Fruit fly (Drosophila melanogaster) whole organism, embryonic: Measurements from ENCODE around the gene CG14194.

Experiments
- ATbp ChIP-seq: fragments of 200-800 bp; sonication (Bioruptor generic); optimal IDR thresholded peaks from 2 replicates; lab custom pipeline; 2017; ENCODE audit warnings: missing biosample characterization, mild to moderate bottlenecking, missing genetic modification characterization, missing genetic modification reagents
- Atf6 ChIP-seq: fragments of 200-800 bp; sonication (Bioruptor generic); IDR thresholded peaks from 2 replicates; pipeline ENCODE4 v1.3.6; 2022; ENCODE audit warnings: missing biosample characterization, missing genetic modification characterization
- CG10147 ChIP-seq: fragments of 200-800 bp; sonication (Bioruptor generic); optimal IDR thresholded peaks from 2 replicates; lab custom pipeline; 2019; ENCODE audit warnings: missing biosample characterization, mild to moderate bottlenecking, missing genetic modification characterization, moderate library complexity
- CG11085 ChIP-seq: fragments of 200-800 bp; sonication (Bioruptor generic); IDR thresholded peaks from 2 replicates; pipeline ENCODE4 v1.3.6; 2022; ENCODE audit warnings: missing biosample characterization, missing genetic modification characterization
- CG13424 ChIP-seq: fragments of 200-800 bp; sonication (Bioruptor generic); optimal IDR thresholded peaks from 2 replicates; lab custom pipeline; 2019; ENCODE audit warnings: missing biosample characterization, mild to moderate bottlenecking, missing genetic modification characterization, moderate library complexity
- CG14667 ChIP-seq: fragments of 200-800 bp; sonication (Bioruptor generic); IDR thresholded peaks from 2 replicates; pipeline ENCODE4 v1.3.6; 2022; ENCODE audit warnings: missing biosample characterization, missing genetic modification characterization
- CG15073 ChIP-seq: fragments of 200-800 bp; sonication (Bioruptor generic); optimal IDR thresholded peaks from 2 replicates; lab custom pipeline; 2016; ENCODE audit warnings: missing biosample characterization, missing genetic modification characterization
- CG15601 ChIP-seq: fragments of 200-800 bp; sonication (Bioruptor generic); optimal IDR thresholded peaks from 3 replicates; lab custom pipeline; 2019; ENCODE audit warnings: missing biosample characterization, mild to moderate bottlenecking, missing genetic modification characterization, moderate library complexity
- CG16863 ChIP-seq: fragments of 200-800 bp; sonication (Bioruptor generic); optimal IDR thresholded peaks from 3 replicates; lab custom pipeline; 2016; ENCODE audit warnings: missing biosample characterization, missing genetic modification characterization
- CG17385 ChIP-seq: fragments of 200-800 bp; sonication (Bioruptor generic); optimal IDR thresholded peaks from 3 replicates; lab custom pipeline; 2018; ENCODE audit warnings: missing biosample characterization, mild to moderate bottlenecking, missing genetic modification characterization
- CG17829 ChIP-seq: fragments of 200-800 bp; optimal IDR thresholded peaks from 2 replicates; lab custom pipeline; 2019; ENCODE audit warnings: missing biosample characterization, mild to moderate bottlenecking, missing genetic modification characterization, moderate library complexity
- CG2120 ChIP-seq: fragments of 200-800 bp; sonication (Bioruptor generic); optimal IDR thresholded peaks from 3 replicates; lab custom pipeline; 2016; ENCODE audit warnings: missing biosample characterization, missing genetic modification characterization
- CG2712 ChIP-seq: fragments of 200-800 bp; optimal IDR thresholded peaks from 3 replicates; lab custom pipeline; 2019; ENCODE audit warnings: missing biosample characterization, mild to moderate bottlenecking, missing genetic modification characterization, moderate library complexity
- CG31388 ChIP-seq: fragments of 200-800 bp; sonication (Bioruptor generic); optimal IDR thresholded peaks from 2 replicates; lab custom pipeline; 2016; ENCODE audit warnings: missing biosample characterization, missing genetic modification characterization
- CG3163 ChIP-seq: fragments of 200-800 bp; sonication (Bioruptor generic); optimal IDR thresholded peaks from 3 replicates; lab custom pipeline; 2016; ENCODE audit warnings: missing biosample characterization, missing genetic modification characterization
- CG32532 ChIP-seq: fragments of 200-800 bp; sonication (Bioruptor generic); IDR thresholded peaks from 2 replicates; pipeline ENCODE4 v1.3.6; 2022; ENCODE audit warnings: missing biosample characterization, missing genetic modification characterization
- CG32772 ChIP-seq: fragments of 200-800 bp; sonication (Bioruptor generic); IDR thresholded peaks from 2 replicates; pipeline ENCODE4 v1.3.6; 2022; ENCODE audit warnings: missing biosample characterization, missing genetic modification characterization
- CG3838 ChIP-seq: fragments of 200-800 bp; sonication (Bioruptor generic); optimal IDR thresholded peaks from 3 replicates; lab custom pipeline; 2016; ENCODE audit warnings: missing biosample characterization, missing genetic modification characterization
- CG6765 ChIP-seq: fragments of 200-800 bp; sonication (Bioruptor generic); optimal IDR thresholded peaks from 3 replicates; lab custom pipeline; 2017; ENCODE audit warnings: missing biosample characterization, mild to moderate bottlenecking, missing genetic modification characterization
- CG8290 ChIP-seq, 3 experiments: fragments of 200-800 bp; sonication (Bioruptor generic); optimal IDR thresholded peaks; 2 replicates each; lab custom pipeline; 2016 to 2019; ENCODE audit warnings: missing biosample characterization in 3 of 3, missing genetic modification characterization in 3 of 3, mild to moderate bottlenecking in 2 of 3, moderate library complexity in 1 of 3
- CG8478 ChIP-seq: fragments of >200 bp; optimal IDR thresholded peaks from 2 replicates; lab custom pipeline; 2018
- Drgx ChIP-seq: fragments of 200-800 bp; sonication (Bioruptor generic); IDR thresholded peaks from 2 replicates; pipeline ENCODE4 v1.3.6; 2022; ENCODE audit warnings: missing biosample characterization, missing genetic modification characterization
- Hand ChIP-seq: fragments of 200-800 bp; sonication (Bioruptor generic); optimal IDR thresholded peaks from 2 replicates; lab custom pipeline; 2017; ENCODE audit warnings: mild to moderate bottlenecking, missing biosample characterization, missing genetic modification reagents, missing genetic modification characterization
- HmgZ ChIP-seq: fragments of 200-800 bp; sonication (Bioruptor generic); optimal IDR thresholded peaks from 2 replicates; lab custom pipeline; 2018; ENCODE audit warnings: missing biosample characterization, mild to moderate bottlenecking, missing genetic modification characterization
- Hr51 ChIP-seq, 2 experiments: fragments of 200-800 bp; sonication (Bioruptor generic); optimal IDR thresholded peaks; 2 replicates in 1 of 2; 3 replicates in 1 of 2; lab custom pipeline; 2016 to 2018; ENCODE audit warnings: missing biosample characterization in 2 of 2, missing genetic modification characterization in 2 of 2, mild to moderate bottlenecking in 1 of 2, moderate library complexity in 1 of 2
- Hr78 ChIP-seq, 2 experiments: fragments of 200-800 bp in 1 of 2; fragments of >200 bp in 1 of 2; sonication (Bioruptor generic) in 1 of 2; optimal IDR thresholded peaks; 2 replicates each; lab custom pipeline; 2017 to 2019; ENCODE audit warnings: missing biosample characterization in 2 of 2, missing genetic modification characterization in 2 of 2, mild to moderate bottlenecking in 1 of 2, moderate library complexity in 1 of 2
- Max ChIP-seq: fragments of 200-800 bp; sonication (Bioruptor generic); optimal IDR thresholded peaks from 2 replicates; lab custom pipeline; 2016; ENCODE audit warnings: missing biosample characterization, mild to moderate bottlenecking, missing genetic modification characterization
- Med ChIP-seq: fragments of 200-800 bp; sonication (Bioruptor generic); peaks from one replicate; lab custom pipeline; 2016; ENCODE audit warnings: missing biosample characterization, missing genetic modification characterization, mild to moderate bottlenecking, inconsistent platforms, moderate library complexity
- Mrtf ChIP-seq: fragments of 200-800 bp; sonication (Bioruptor generic); IDR thresholded peaks from 3 replicates; pipeline ENCODE4 v1.3.6; 2022; ENCODE audit warnings: missing biosample characterization, missing genetic modification characterization
- NC2α ChIP-seq: fragments of 200-800 bp; sonication (Bioruptor generic); optimal IDR thresholded peaks from 2 replicates; lab custom pipeline; 2016; ENCODE audit warnings: missing biosample characterization, missing genetic modification characterization
- Neu2 ChIP-seq: fragments of 200-800 bp; sonication (Bioruptor generic); optimal IDR thresholded peaks from 3 replicates; lab custom pipeline; 2016; ENCODE audit warnings: missing biosample characterization, missing genetic modification characterization, borderline replicate concordance
- Oli ChIP-seq: fragments of 200-800 bp; sonication (Bioruptor generic); optimal IDR thresholded peaks from 2 replicates; lab custom pipeline; 2018; ENCODE audit warnings: missing biosample characterization, mild to moderate bottlenecking, missing genetic modification characterization, moderate library complexity
- Pdp1 ChIP-seq, 2 experiments: fragments of 200-800 bp; sonication (Bioruptor generic); optimal IDR thresholded peaks; 3 replicates each; lab custom pipeline; 2016; ENCODE audit warnings: missing biosample characterization in 2 of 2, missing genetic modification characterization in 2 of 2, mild to moderate bottlenecking in 1 of 2, moderate library complexity in 1 of 2
- Xrp1 ChIP-seq: fragments of 200-800 bp; sonication (Bioruptor generic); IDR thresholded peaks from 2 replicates; pipeline ENCODE4 v1.3.6; 2022; ENCODE audit warnings: missing biosample characterization, missing genetic modification characterization
- amos ChIP-seq: fragments of 200-800 bp; sonication (Bioruptor generic); IDR thresholded peaks from 2 replicates; pipeline ENCODE4 v1.3.6; 2022; ENCODE audit warnings: missing biosample characterization, missing genetic modification characterization; ENCODE audit not compliant: partially characterized antibody
- ap ChIP-seq: fragments of 200-800 bp; sonication (Bioruptor generic); IDR thresholded peaks from 2 replicates; pipeline ENCODE4 v1.3.6; 2022; ENCODE audit warnings: missing biosample characterization, missing genetic modification characterization
- az2 ChIP-seq: fragments of 200-800 bp; sonication (Bioruptor generic); optimal IDR thresholded peaks from 3 replicates; lab custom pipeline; 2016; ENCODE audit warnings: missing biosample characterization, missing genetic modification characterization
- btn ChIP-seq: fragments of 200-800 bp; sonication (Bioruptor generic); optimal IDR thresholded peaks from 2 replicates; lab custom pipeline; 2016; ENCODE audit warnings: missing biosample characterization, missing genetic modification characterization
- dmrt99B ChIP-seq: fragments of 200-800 bp; sonication (Bioruptor generic); optimal IDR thresholded peaks from 2 replicates; lab custom pipeline; 2018; ENCODE audit warnings: missing biosample characterization, mild to moderate bottlenecking, missing genetic modification characterization, moderate library complexity
- gcm2 ChIP-seq: fragments of 200-800 bp; sonication (Bioruptor generic); optimal IDR thresholded peaks from 2 replicates; lab custom pipeline; 2016; ENCODE audit warnings: missing biosample characterization, missing genetic modification characterization
- jigr1 ChIP-seq: fragments of 200-800 bp; sonication (Bioruptor generic); IDR thresholded peaks from 3 replicates; pipeline ENCODE4 v1.3.6; 2022; ENCODE audit warnings: missing biosample characterization, missing genetic modification characterization
- kni ChIP-seq: fragments of 200-800 bp; sonication (Bioruptor generic); optimal IDR thresholded peaks from 3 replicates; lab custom pipeline; 2017; ENCODE audit warnings: mild to moderate bottlenecking, missing biosample characterization, missing genetic modification reagents, missing genetic modification characterization
- lola ChIP-seq, 3 experiments: fragments of >200 bp in 2 of 3; fragments of 200-800 bp in 1 of 3; sonication (Bioruptor generic) in 1 of 3; optimal IDR thresholded peaks; 2 replicates each; lab custom pipeline; 2017 to 2019; ENCODE audit warnings: missing biosample characterization in 3 of 3, missing genetic modification characterization in 3 of 3, mild to moderate bottlenecking in 1 of 3, moderate library complexity in 1 of 3
- mirr ChIP-seq: fragments of 200-800 bp; sonication (Bioruptor generic); optimal IDR thresholded peaks from 3 replicates; lab custom pipeline; 2018; ENCODE audit warnings: missing biosample characterization, mild to moderate bottlenecking, missing genetic modification characterization
- org-1 ChIP-seq: fragments of 200-800 bp; sonication (Bioruptor generic); optimal IDR thresholded peaks from 2 replicates; lab custom pipeline; 2017; ENCODE audit warnings: missing biosample characterization, missing genetic modification characterization
- pita ChIP-seq: fragments of 200-800 bp; sonication (Bioruptor generic); optimal IDR thresholded peaks from 2 replicates; lab custom pipeline; 2017; ENCODE audit warnings: missing biosample characterization, mild to moderate bottlenecking, missing genetic modification characterization
- sd ChIP-seq: fragments of 200-800 bp; sonication (Bioruptor generic); optimal IDR thresholded peaks from 3 replicates; lab custom pipeline; 2018; ENCODE audit warnings: missing biosample characterization, mild to moderate bottlenecking, missing genetic modification characterization, moderate library complexity
- sob ChIP-seq: fragments of 200-800 bp; sonication (Bioruptor generic); IDR thresholded peaks from 2 replicates; pipeline ENCODE4 v1.3.6; 2022; ENCODE audit warnings: missing biosample characterization, missing genetic modification characterization
- sqz ChIP-seq: fragments of 200-800 bp; sonication (Bioruptor generic); optimal IDR thresholded peaks from 3 replicates; lab custom pipeline; 2018; ENCODE audit warnings: missing biosample characterization, mild to moderate bottlenecking, missing genetic modification characterization
- ssp ChIP-seq: fragments of 200-800 bp; sonication (Bioruptor generic); IDR thresholded peaks from 2 replicates; pipeline ENCODE4 v1.3.6; 2022; ENCODE audit warnings: missing biosample characterization, missing genetic modification characterization

CG14194 gene

DNA sequence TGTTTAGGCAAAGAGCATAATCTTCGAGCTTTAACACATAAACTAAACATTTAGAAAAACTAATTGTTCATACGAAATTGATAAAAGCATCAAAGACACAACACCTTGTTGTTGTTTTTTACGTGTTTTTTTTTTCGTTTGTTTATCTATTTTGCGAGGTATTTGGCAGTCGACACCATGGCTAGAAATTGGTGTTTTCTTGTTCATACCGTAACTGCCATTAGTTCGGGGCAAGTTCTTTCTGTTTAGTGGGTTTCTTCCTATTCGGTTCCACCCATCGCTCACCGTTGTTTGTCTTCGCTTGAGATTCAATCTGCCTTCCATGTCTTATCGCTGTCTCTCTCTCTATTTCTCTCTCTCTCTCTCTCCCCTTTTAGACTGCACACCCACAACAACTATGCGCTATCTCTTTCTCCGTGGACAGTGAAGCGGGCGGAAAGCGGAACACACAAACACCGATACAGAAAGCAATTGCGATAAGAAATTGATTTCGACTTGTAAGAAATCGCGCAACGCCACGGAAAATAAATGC, 46.9 kb upstream of the CG14194 start (continued):
- TF ChIP-seq CG11085 (GFP tag; lab: Robert Waterston, UW): no peak
- TF ChIP-seq ap (GFP tag; lab: Robert Waterston, UW): no peak
- TF ChIP-seq az2: no peak
- TF ChIP-seq dmrt99B (tag; lab: Kevin White, UChicago): peak; percentile 35
- no peak for TF ChIP-seq CG10147
- TF ChIP-seq Oli (tag; lab: Kevin White, UChicago): peak; percentile 33
- no peak for TF ChIP-seq sqz (GFP tag; lab: Kevin White, UChicago)
- no peak for TF ChIP-seq CG15073 (GFP tag; lab: Kevin White, UChicago)
- TF ChIP-seq Xrp1 (GFP tag; lab: Robert Waterston, UW): peak; percentile 52; the same call in 1 of the 2 replicates
- no peak for TF ChIP-seq kni (GFP tag; lab: Kevin White, UChicago)
- TF ChIP-seq amos: no peak
- no peak for TF ChIP-seq ssp
- no peak for TF ChIP-seq lola (GFP tag; optimal IDR thresholded peaks at IDR 0.05; lab: Kevin White, UChicago)
- TF ChIP-seq CG6765 (GFP tag; lab: Kevin White, UChicago): no peak
- TF ChIP-seq Drgx (GFP tag; lab: Robert Waterston, UW): peak; percentile 11; the same call in 1 of the 2 replicates
- TF ChIP-seq CG14667 (GFP tag; lab: Robert Waterston, UW): no peak
- peak; percentile 1 for TF ChIP-seq CG8478
- TF ChIP-seq sd (tag; lab: Kevin White, UChicago): peak; percentile 42
- no peak for TF ChIP-seq gcm2 (GFP tag; lab: Kevin White, UChicago)
- peak; percentile 36 for TF ChIP-seq CG16863 (GFP tag; lab: Kevin White, UChicago)
- TF ChIP-seq pita (GFP tag; lab: Kevin White, UChicago): no peak
- TF ChIP-seq CG3838: no peak
- peak; percentile 8 for TF ChIP-seq HmgZ (tag; lab: Kevin White, UChicago)
- no peak for TF ChIP-seq NC2α (GFP tag; lab: Kevin White, UChicago)
- TF ChIP-seq CG32532: no peak; the same call in 1 of the 2 replicates
- TF ChIP-seq sob (GFP tag; lab: Robert Waterston, UW): no peak
- no peak for TF ChIP-seq CG13424
- no peak for TF ChIP-seq CG32772 (GFP tag; lab: Robert Waterston, UW)
- TF ChIP-seq btn: no peak
- peak; percentile 61 for TF ChIP-seq mirr
- no peak for TF ChIP-seq Atf6
- peak; percentile 3 for TF ChIP-seq CG2712 (tag; lab: Kevin White, UChicago)
- TF ChIP-seq ATbp (GFP tag; lab: Kevin White, UChicago): no peak
- peak; percentile 12 to 60 for TF ChIP-seq Pdp1 (GFP tag; optimal IDR thresholded peaks at IDR 0.05; lab: Kevin White, UChicago)
- peak in 1 of 2 experiments; percentile 7 for TF ChIP-seq Hr78 (GFP tag; optimal IDR thresholded peaks at IDR 0.05; lab: Kevin White, UChicago)
- TF ChIP-seq CG8290 (GFP tag; optimal IDR thresholded peaks at IDR 0.05; lab: Kevin White, UChicago): no peak
- TF ChIP-seq CG8290 (tag; optimal IDR thresholded peaks at IDR 0.05; lab: Kevin White, UChicago): no peak
- TF ChIP-seq Mrtf (GFP tag; lab: Robert Waterston, UW): no peak
- TF ChIP-seq Hr51 (GFP tag; optimal IDR thresholded peaks at IDR 0.05; lab: Kevin White, UChicago): peak in 1 of 2 experiments; percentile 38
- no peak for TF ChIP-seq Hand (GFP tag; lab: Kevin White, UChicago)
- TF ChIP-seq CG17829 (tag; lab: Kevin White, UChicago): no peak
- no peak for TF ChIP-seq CG31388 (GFP tag; lab: Kevin White, UChicago)
- no peak for TF ChIP-seq Neu2 (GFP tag; lab: Kevin White, UChicago)
- TF ChIP-seq CG17385 (GFP tag; lab: Kevin White, UChicago): no peak
- TF ChIP-seq CG2120 (GFP tag; lab: Kevin White, UChicago): peak; percentile 47
- TF ChIP-seq CG3163: no peak
- TF ChIP-seq Max: no peak
- no peak for TF ChIP-seq CG15601 (tag; lab: Kevin White, UChicago)
- peak; percentile 95 for TF ChIP-seq Med (GFP tag; lab: Kevin White, UChicago)
- no peak for TF ChIP-seq jigr1 (GFP tag; lab: Robert Waterston, UW)
- no peak for TF ChIP-seq org-1
